Worm (Caenorhabditis elegans): ENCODE measurements around the gene srh-195.

DNA sequence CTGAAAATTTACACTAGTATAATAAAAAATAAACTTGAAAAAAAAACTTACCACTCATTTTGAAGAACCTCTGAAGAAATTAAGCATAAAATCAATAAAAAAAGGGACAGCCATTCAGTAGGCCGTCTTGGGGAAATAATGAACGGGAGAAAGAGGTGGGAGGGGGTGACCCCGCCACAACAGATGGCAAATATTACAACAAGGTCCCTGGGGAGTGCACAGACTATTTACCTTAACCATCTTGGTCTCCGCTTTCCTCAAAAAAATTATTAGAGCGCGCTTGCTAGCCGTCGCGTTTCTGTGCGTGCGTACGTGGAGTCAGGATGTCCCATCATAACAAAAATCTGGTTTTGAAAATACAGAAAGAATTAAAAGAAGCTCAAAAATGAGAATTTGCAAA lies 24.7 kb downstream of the srh-195 start, which contains the start of gene T16A1.10:
- TF ChIP-seq jun-1 (tag; optimal IDR thresholded peaks at IDR 0.05) (no peak), elt-2 (tag; optimal IDR thresholded peaks at IDR 0.05) (no peak), nhr-11 (tag; optimal IDR thresholded peaks at IDR 0.05) (no peak), hlh-4 (tag; optimal IDR thresholded peaks at IDR 0.05) (no peak), ceh-82 (tag; optimal IDR thresholded peaks at IDR 0.05) (no peak), skn-1 (tag; optimal IDR thresholded peaks at IDR 0.05) (no peak), mab-9 (GFP tag; IDR thresholded peaks at IDR 0.05) (no peak), isw-1 (GFP tag; IDR thresholded peaks at IDR 0.05) (no peak), dpl-1 (GFP tag; optimal IDR thresholded peaks at IDR 0.05) (no peak), unc-86 (tag; optimal IDR thresholded peaks at IDR 0.05) (no peak)

All from whole organism, L1 larva.